Fruit fly (Drosophila melanogaster): ENCODE data around the gene CG3698.
A peak's percentile ranks its signal among the peaks of the same experiment; 100 is the strongest.

Gene CG3698

dm6 chr3L:20789299-20789698, 8.9 kb downstream of the CG3698 start (continued):
- TF ChIP-seq ase (GFP tag; IDR thresholded peaks at IDR 0.05) = no peak
- TF ChIP-seq Vsx1 (GFP tag; optimal IDR thresholded peaks at IDR 0.05) = no peak
- no peak for TF ChIP-seq CG10267 (tag; optimal IDR thresholded peaks at IDR 0.05)
- no peak for TF ChIP-seq CG1602 (GFP tag; optimal IDR thresholded peaks at IDR 0.05)
- no peak for TF ChIP-seq en (GFP tag; optimal IDR thresholded peaks at IDR 0.05)
- 0 out of 2 replicates have a peak, but pooled peaks have one; percentile 23 for TF ChIP-seq CG11696 (GFP tag; IDR thresholded peaks at IDR 0.05)
- no peak for TF ChIP-seq ab (GFP tag; optimal IDR thresholded peaks at IDR 0.05)
- TF ChIP-seq pros (GFP tag; optimal IDR thresholded peaks at IDR 0.05) = no peak
- TF ChIP-seq trem (tag; optimal IDR thresholded peaks at IDR 0.05) = no peak
- no peak for TF ChIP-seq CG31365 (tag; optimal IDR thresholded peaks at IDR 0.05)
- no peak for TF ChIP-seq Hr51 (GFP tag; optimal IDR thresholded peaks at IDR 0.05)
- no peak for TF ChIP-seq Ravus (GFP tag; IDR thresholded peaks at IDR 0.05)
- TF ChIP-seq sisA (GFP tag; IDR thresholded peaks at IDR 0.05) = no peak
- TF ChIP-seq CG6689 (GFP tag; IDR thresholded peaks at IDR 0.05) = no peak
- TF ChIP-seq ci (GFP tag; IDR thresholded peaks at IDR 0.05) = 0 out of 3 replicates have a peak, but pooled peaks have one; percentile 24
- no peak for TF ChIP-seq hkb (optimal IDR thresholded peaks at IDR 0.05)
- TF ChIP-seq hkb (GFP tag; IDR thresholded peaks at IDR 0.05) = no peak
- TF ChIP-seq lola (GFP tag; optimal IDR thresholded peaks at IDR 0.05) = no peak
- TF ChIP-seq inv (GFP tag; IDR thresholded peaks at IDR 0.05; ENCODE audit: partially characterized antibody) = no peak
- no peak for TF ChIP-seq CG13624 (GFP tag; optimal IDR thresholded peaks at IDR 0.05)
- no peak for TF ChIP-seq corto (GFP tag; optimal IDR thresholded peaks at IDR 0.05)
- TF ChIP-seq Six4 (GFP tag; optimal IDR thresholded peaks at IDR 0.05) = peak; percentile 23
- TF ChIP-seq run (tag; optimal IDR thresholded peaks at IDR 0.05) = no peak
- no peak for TF ChIP-seq CG14667 (GFP tag; IDR thresholded peaks at IDR 0.05)
- no peak for TF ChIP-seq Dip3 (GFP tag; optimal IDR thresholded peaks at IDR 0.05)
- TF ChIP-seq CG17385 (GFP tag; optimal IDR thresholded peaks at IDR 0.05) = no peak
- TF ChIP-seq Hr3 (GFP tag; optimal IDR thresholded peaks at IDR 0.05) = no peak
- TF ChIP-seq sug (tag; optimal IDR thresholded peaks at IDR 0.05) = no peak
- peak; percentile 52 for TF ChIP-seq HLHmδ (GFP tag; optimal IDR thresholded peaks at IDR 0.05)
- TF ChIP-seq eyg (GFP tag; optimal IDR thresholded peaks at IDR 0.05) = no peak
- no peak for TF ChIP-seq Blimp-1 (GFP tag; optimal IDR thresholded peaks at IDR 0.05)
- TF ChIP-seq pzg (GFP tag; optimal IDR thresholded peaks at IDR 0.05) = no peak
- TF ChIP-seq CG11723 (GFP tag; optimal IDR thresholded peaks at IDR 0.05) = no peak

- TF ChIP-seq CG12155 (GFP tag; optimal IDR thresholded peaks at IDR 0.05) = no peak
- TF ChIP-seq HmgZ (tag; optimal IDR thresholded peaks at IDR 0.05) = peak; percentile 4
- TF ChIP-seq seq (GFP tag; IDR thresholded peaks at IDR 0.05) = no peak
- peak; percentile 13 for TF ChIP-seq Fer1 (GFP tag; optimal IDR thresholded peaks at IDR 0.05)
- no peak for TF ChIP-seq CG12071 (GFP tag; optimal IDR thresholded peaks at IDR 0.05)
- no peak for TF ChIP-seq scrt (GFP tag; optimal IDR thresholded peaks at IDR 0.05)
- no peak for TF ChIP-seq CG15696 (tag; optimal IDR thresholded peaks at IDR 0.05)
- TF ChIP-seq MBD-R2 (GFP tag; IDR thresholded peaks at IDR 0.05) = peak; percentile 57
- peak; percentile 95 for TF ChIP-seq Opbp (GFP tag; IDR thresholded peaks at IDR 0.05; ENCODE audit: partially characterized antibody)
- TF ChIP-seq gsb-n (tag; optimal IDR thresholded peaks at IDR 0.05) = no peak
- TF ChIP-seq CoRest (tag; optimal IDR thresholded peaks at IDR 0.05) = no peak
- no peak for TF ChIP-seq cg (GFP tag; optimal IDR thresholded peaks at IDR 0.05)
- TF ChIP-seq zen2 (GFP tag; IDR thresholded peaks at IDR 0.05; ENCODE audit: partially characterized antibody) = peak; percentile 94
- peak; percentile 81 for TF ChIP-seq Med (GFP tag)
- TF ChIP-seq peb (GFP tag; IDR thresholded peaks at IDR 0.05) = no peak
- no peak for TF ChIP-seq psq (GFP tag; optimal IDR thresholded peaks at IDR 0.05)
- TF ChIP-seq CG2199 (GFP tag; IDR thresholded peaks at IDR 0.05) = no peak
- TF ChIP-seq CG4820 (GFP tag; optimal IDR thresholded peaks at IDR 0.05) = no peak
- no peak for TF ChIP-seq CG17568 (GFP tag; optimal IDR thresholded peaks at IDR 0.05)
- TF ChIP-seq Camta (GFP tag; optimal IDR thresholded peaks at IDR 0.05) = no peak
These were observed 10.3 kb downstream of the CG3698 start, which contains the start of gene CG11396 for dm6 chr3L:20787835-20788380. TSS of gene CG11396 (minus strand) at chr3L:20788137.

Data from whole organism, embryonic.